Fruit fly (Drosophila melanogaster): ENCODE results near the gene CG4829.
A peak's percentile ranks its signal among the peaks of the same experiment; 100 is the strongest.

The CG4829 gene

DNA sequence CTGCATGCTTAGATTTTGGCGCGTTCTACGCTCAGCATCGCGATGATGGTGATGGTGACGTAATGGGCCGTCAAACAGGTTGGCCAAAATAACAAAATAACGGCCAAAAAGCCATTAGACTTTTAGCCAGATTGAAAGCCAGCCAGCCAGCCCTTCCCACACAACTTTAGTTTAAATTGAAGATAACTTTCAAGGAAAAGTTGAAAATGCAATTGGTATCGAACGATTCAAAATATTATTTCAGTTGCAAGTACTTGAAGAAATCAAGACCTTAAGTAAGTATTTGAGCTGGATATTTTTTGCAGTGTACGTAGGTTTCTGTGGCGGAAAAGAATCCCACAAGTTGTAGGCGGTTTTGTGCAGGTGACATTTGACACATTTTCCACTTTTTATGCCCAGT is 30.4 kb upstream of the CG4829 start (continued):
- TF ChIP-seq CG11560 (tag; IDR thresholded peaks at IDR 0.05) (0 out of 3 replicates have a peak, but pooled peaks have one; percentile 17), gro (GFP tag; optimal IDR thresholded peaks at IDR 0.05) (peak; percentile 65), CG18262 (tag; optimal IDR thresholded peaks at IDR 0.05) (no peak), dm (GFP tag; optimal IDR thresholded peaks at IDR 0.05) (no peak), CG9609 (GFP tag; optimal IDR thresholded peaks at IDR 0.05) (peak; percentile 81), row (GFP tag; IDR thresholded peaks at IDR 0.05) (peak; percentile 32; the same call in 1 of the 3 replicates), CG14014 (GFP tag; IDR thresholded peaks at IDR 0.05) (peak; percentile 48), slou (GFP tag; optimal IDR thresholded peaks at IDR 0.05) (no peak), NfI (GFP tag; optimal IDR thresholded peaks at IDR 0.05) (no peak), Usf (GFP tag; optimal IDR thresholded peaks at IDR 0.05) (no peak), vvl (GFP tag; IDR thresholded peaks at IDR 0.05) (no peak), CG6272 (GFP tag; IDR thresholded peaks at IDR 0.05) (no peak), CG32772 (GFP tag; IDR thresholded peaks at IDR 0.05) (no peak), CG30020 (tag; optimal IDR thresholded peaks at IDR 0.05) (no peak), Six4 (GFP tag; optimal IDR thresholded peaks at IDR 0.05) (no peak), CG2116 (GFP tag; optimal IDR thresholded peaks at IDR 0.05) (peak; percentile 6), fru (optimal IDR thresholded peaks at IDR 0.05) (no peak), maf-S (GFP tag; optimal IDR thresholded peaks at IDR 0.05) (peak; percentile 36), CG4730 (GFP tag; IDR thresholded peaks at IDR 0.05) (no peak), CG11398 (GFP tag; optimal IDR thresholded peaks at IDR 0.05) (peak; percentile 8), C15 (GFP tag; IDR thresholded peaks at IDR 0.05) (no peak), cwo (GFP tag; optimal IDR thresholded peaks at IDR 0.05) (peak; percentile 17), CG6765 (GFP tag; optimal IDR thresholded peaks at IDR 0.05) (no peak), CG33213 (GFP tag; optimal IDR thresholded peaks at IDR 0.05) (no peak), CG17912 (GFP tag; optimal IDR thresholded peaks at IDR 0.05) (no peak), Side (GFP tag; optimal IDR thresholded peaks at IDR 0.05) (peak; percentile 24), da (GFP tag; optimal IDR thresholded peaks at IDR 0.05) (no peak), hbn (GFP tag; IDR thresholded peaks at IDR 0.05; ENCODE audit: partially characterized antibody) (no peak), zfh1 (GFP tag; IDR thresholded peaks at IDR 0.05) (no peak), CrebB (tag; optimal IDR thresholded peaks at IDR 0.05) (no peak), CG18764 (GFP tag; optimal IDR thresholded peaks at IDR 0.05) (no peak), NC2α (GFP tag; optimal IDR thresholded peaks at IDR 0.05) (no peak), CG10565 (GFP tag; optimal IDR thresholded peaks at IDR 0.05) (no peak), CG2889 (GFP tag; IDR thresholded peaks at IDR 0.05) (no peak), Fer1 (GFP tag; optimal IDR thresholded peaks at IDR 0.05) (peak; percentile 35), Hmr (GFP tag; optimal IDR thresholded peaks at IDR 0.05) (peak; percentile 15), CG17385 (GFP tag; optimal IDR thresholded peaks at IDR 0.05) (peak; percentile 6), CG15011 (GFP tag; optimal IDR thresholded peaks at IDR 0.05) (no peak), Neu2 (GFP tag; optimal IDR thresholded peaks at IDR 0.05; ENCODE audit: borderline replicate concordance) (no peak), CG11696 (GFP tag; IDR thresholded peaks at IDR 0.05) (peak; percentile 19; the same call in 1 of the 2 replicates), CG17829 (tag; optimal IDR thresholded peaks at IDR 0.05) (no peak), CG10147 (GFP tag; optimal IDR thresholded peaks at IDR 0.05) (peak; percentile 2), fd3F (GFP tag; optimal IDR thresholded peaks at IDR 0.05) (peak; percentile 16), gem (tag; optimal IDR thresholded peaks at IDR 0.05) (peak; percentile 51), esg (GFP tag; conservative IDR thresholded peaks at IDR 0.05) (no peak), Atf-2 (GFP tag; optimal IDR thresholded peaks at IDR 0.05) (peak; percentile 8), CG2678 (tag; optimal IDR thresholded peaks at IDR 0.05) (peak; percentile 54), CG8290 (GFP tag; optimal IDR thresholded peaks at IDR 0.05) (no peak), CG8290 (tag; optimal IDR thresholded peaks at IDR 0.05) (peak in 1 of 2 experiments; percentile 69), CG8924 (tag; optimal IDR thresholded peaks at IDR 0.05) (peak; percentile 17), org-1 (GFP tag; optimal IDR thresholded peaks at IDR 0.05) (peak; percentile 3), CG3838 (GFP tag; optimal IDR thresholded peaks at IDR 0.05) (no peak), al (GFP tag; IDR thresholded peaks at IDR 0.05) (peak; percentile 30; the same call in 1 of the 2 replicates)

Measured in whole organism, embryonic.